Worm (Caenorhabditis elegans) whole organism, L4/young adult: ENCODE results near the gene ZK1248.20.

Experiments
- W03F9.2 ChIP-seq: fragments of 150-350 bp; optimal IDR thresholded peaks from 2 replicates; lab custom pipeline; 2014; ENCODE audit warnings: missing biosample characterization, missing genetic modification characterization
- dao-5 ChIP-seq: sonication (generic microtip); optimal IDR thresholded peaks from 2 replicates; lab custom pipeline; 2016; ENCODE audit warnings: missing genotype, missing genetic modification characterization, moderate library complexity, missing compliant biosample characterization
- him-1 ChIP-seq: sonication (generic microtip); optimal IDR thresholded peaks from 2 replicates; lab custom pipeline; 2016; ENCODE audit warnings: missing genotype, missing genetic modification reagents, missing genetic modification characterization, missing compliant biosample characterization

The ZK1248.20 gene

ce11 chrII:5816346-5816745, at the start of gene ZK1248.20:
Gene ZK1248.20, plus strand, starts transcription at chrII:5816646.
- no peak for TF ChIP-seq W03F9.2 (tag; lab: Kevin White, UChicago)
- TF ChIP-seq dao-5 = no peak

- TF ChIP-seq dao-5 = no peak
- TF ChIP-seq him-1 (tag; lab: Kevin White, UChicago) = no peak
- TF ChIP-seq W03F9.2 (tag; lab: Kevin White, UChicago) = no peak
Measured at ce11 chrII:5768274-5768820, 48.1 kb upstream of the ZK1248.20 start.

ce11 chrII:5772547-5773142, 43.8 kb upstream of the ZK1248.20 start:
- TF ChIP-seq W03F9.2 (tag; lab: Kevin White, UChicago) = no peak
- TF ChIP-seq him-1 (tag; lab: Kevin White, UChicago) = peak; percentile 28
- TF ChIP-seq dao-5 = no peak

ce11 chrII:5774120-5774519, 42.3 kb upstream of the ZK1248.20 start, which contains the start of the genes dmd-5 and F10C1.1:
Gene dmd-5, minus strand, starts transcription at chrII:5774220.
Gene F10C1.1, plus strand, starts transcription at chrII:5774229.
- TF ChIP-seq dao-5 = no peak
- no peak for TF ChIP-seq W03F9.2 (tag; lab: Kevin White, UChicago)
- TF ChIP-seq him-1 (tag; lab: Kevin White, UChicago) = no peak

- TF ChIP-seq W03F9.2 (tag; lab: Kevin White, UChicago) = no peak
- no peak for TF ChIP-seq dao-5
- TF ChIP-seq him-1 (tag; lab: Kevin White, UChicago) = no peak
Measured at ce11 chrII:5774879-5775278, 41.6 kb upstream of the ZK1248.20 start.

- TF ChIP-seq him-1 (tag; lab: Kevin White, UChicago) (no peak), dao-5 (no peak), W03F9.2 (tag; lab: Kevin White, UChicago) (no peak)
Measured at ce11 chrII:5777372-5777771, 39.1 kb upstream of the ZK1248.20 start.

- TF ChIP-seq W03F9.2 (tag; lab: Kevin White, UChicago) (no peak), him-1 (tag; lab: Kevin White, UChicago) (peak; percentile 75)
Measured at ce11 chrII:5779866-5780265, 36.6 kb upstream of the ZK1248.20 start.

- peak; percentile 47 for TF ChIP-seq dao-5
- peak; percentile 67 for TF ChIP-seq W03F9.2 (tag; lab: Kevin White, UChicago)
- peak; percentile 34 for TF ChIP-seq him-1 (tag; lab: Kevin White, UChicago)
Measured at ce11 chrII:5781935-5782921, 34.2 kb upstream of the ZK1248.20 start, which contains the start of gene K05F1.6. Gene K05F1.6, plus strand, starts transcription at chrII:5782520.

ce11 chrII:5785504-5785903, 30.9 kb upstream of the ZK1248.20 start:
- TF ChIP-seq dao-5 (no peak), W03F9.2 (tag; lab: Kevin White, UChicago) (no peak), him-1 (tag; lab: Kevin White, UChicago) (no peak)

ce11 chrII:5788815-5789214, 27.6 kb upstream of the ZK1248.20 start, which contains the start of gene K05F1.13:
Gene K05F1.13, plus strand, starts transcription at chrII:5789115.
- TF ChIP-seq him-1 (tag; lab: Kevin White, UChicago) (no peak), dao-5 (no peak), W03F9.2 (tag; lab: Kevin White, UChicago) (no peak)

- TF ChIP-seq him-1 (tag; lab: Kevin White, UChicago) (no peak), dao-5 (no peak), W03F9.2 (tag; lab: Kevin White, UChicago) (no peak)
Measured at ce11 chrII:5790313-5790773, 26.1 kb upstream of the ZK1248.20 start, which contains the start of gene lect-2. Gene lect-2, plus strand, starts transcription at chrII:5790723.

ce11 chrII:5792490-5792889, 24.0 kb upstream of the ZK1248.20 start, which contains the start of gene K05F1.14:
Gene K05F1.14, minus strand, starts transcription at chrII:5792590.
- TF ChIP-seq dao-5 (no peak), W03F9.2 (tag; lab: Kevin White, UChicago) (no peak), him-1 (tag; lab: Kevin White, UChicago) (no peak)

ce11 chrII:5794195-5794594, 22.3 kb upstream of the ZK1248.20 start, which contains the start of gene acdh-8:
Gene acdh-8, plus strand, starts transcription at chrII:5794495.
- TF ChIP-seq dao-5 (no peak), W03F9.2 (tag; lab: Kevin White, UChicago) (no peak), him-1 (tag; lab: Kevin White, UChicago) (no peak)
